Worm (Caenorhabditis elegans) whole organism, late embryonic: Measurements from ENCODE around the gene fbxb-51.

Source experiments
- ama-1 ChIP-seq: fragments of 150-350 bp; optimal IDR thresholded peaks from 2 replicates; lab custom pipeline; 2014
- ceh-24 ChIP-seq: sonication (generic microtip); optimal IDR thresholded peaks from 2 replicates; lab custom pipeline; 2016; ENCODE audit warnings: mild to moderate bottlenecking, missing genetic modification characterization, missing compliant biosample characterization
- fkh-10 ChIP-seq: fragments of 150-350 bp; optimal IDR thresholded peaks from 2 replicates; lab custom pipeline; 2014; ENCODE audit warnings: missing biosample characterization, missing genetic modification reagents, missing genetic modification characterization
- hlh-30 ChIP-seq: sonication (generic microtip); optimal IDR thresholded peaks from 2 replicates; lab custom pipeline; 2017; ENCODE audit warnings: antibody characterized with exemption, missing genetic modification characterization, missing compliant biosample characterization; ENCODE audit not compliant: insufficient read depth
- nfya-1 ChIP-seq: sonication (generic microtip); optimal IDR thresholded peaks from 2 replicates; lab custom pipeline; 2017; ENCODE audit warnings: missing genetic modification characterization, mild to moderate bottlenecking, missing compliant biosample characterization, antibody characterized with exemption, moderate library complexity

ce11 chrII:1597101-1598088 lies 46.9 kb downstream of the fbxb-51 start, which contains the start of gene bath-46:
- TF ChIP-seq hlh-30 (tag; lab: Kevin White, UChicago) (no peak), ama-1 (lab: Kevin White, UChicago) (no peak), fkh-10 (GFP tag; lab: Kevin White, UChicago) (no peak), nfya-1 (tag; lab: Kevin White, UChicago) (no peak), ceh-24 (tag; lab: Kevin White, UChicago) (no peak)
